Fruit fly (Drosophila melanogaster): ENCODE data around the gene CG10749.
A peak's percentile ranks its signal among the peaks of the same experiment; 100 is the strongest.

CG10749 gene

dm6 chr3L:13015195-13015822 is 43.0 kb downstream of the CG10749 start, which contains the start of gene MICAL-like (continued):
- peak in 1 of 2 experiments; percentile 4 for TF ChIP-seq Pdp1 (GFP tag; optimal IDR thresholded peaks at IDR 0.05)
- peak; percentile 26 for TF ChIP-seq Dad (GFP tag; optimal IDR thresholded peaks at IDR 0.05)
- no peak for TF ChIP-seq CG18599 (GFP tag; optimal IDR thresholded peaks at IDR 0.05)
- peak in 1 of 2 experiments; percentile 1 for TF ChIP-seq tll (GFP tag; optimal IDR thresholded peaks at IDR 0.05)
- no peak for TF ChIP-seq lab (GFP tag; optimal IDR thresholded peaks at IDR 0.05)
- TF ChIP-seq sens (GFP tag), result peak; percentile 87
- TF ChIP-seq mirr (GFP tag; optimal IDR thresholded peaks at IDR 0.05), result no peak
- no peak for TF ChIP-seq CG9215 (GFP tag; IDR thresholded peaks at IDR 0.05)
- TF ChIP-seq CG11093 (GFP tag; IDR thresholded peaks at IDR 0.05), result no peak
- peak; percentile 73 for TF ChIP-seq amos (GFP tag; IDR thresholded peaks at IDR 0.05; ENCODE audit: partially characterized antibody)
- peak; percentile 29 for TF ChIP-seq HLH54F (GFP tag; optimal IDR thresholded peaks at IDR 0.05)
- TF ChIP-seq CG4404 (GFP tag; IDR thresholded peaks at IDR 0.05), result peak; percentile 30
- no peak for TF ChIP-seq CG14050 (GFP tag; IDR thresholded peaks at IDR 0.05)
- TF ChIP-seq exex (tag; optimal IDR thresholded peaks at IDR 0.05), result no peak
- TF ChIP-seq kay (GFP tag; optimal IDR thresholded peaks at IDR 0.05), result peak; percentile 79
- TF ChIP-seq h (optimal IDR thresholded peaks at IDR 0.05), result no peak
- TF ChIP-seq CG14860 (GFP tag; IDR thresholded peaks at IDR 0.05; ENCODE audit: partially characterized antibody), result peak; percentile 77
- TF ChIP-seq CG1602 (GFP tag; optimal IDR thresholded peaks at IDR 0.05), result no peak
- TF ChIP-seq CG32532 (GFP tag; IDR thresholded peaks at IDR 0.05), result peak; percentile 64
- TF ChIP-seq H2.0 (GFP tag; IDR thresholded peaks at IDR 0.05), result peak; percentile 13; the same call in 1 of the 2 replicates
- TF ChIP-seq CG7357 (GFP tag; IDR thresholded peaks at IDR 0.05), result peak; percentile 78
- peak; percentile 14 for TF ChIP-seq Myb (GFP tag; optimal IDR thresholded peaks at IDR 0.05)
- TF ChIP-seq knrl (GFP tag; IDR thresholded peaks at IDR 0.05; ENCODE audit: partially characterized antibody), result peak; percentile 88
- TF ChIP-seq nerfin-2 (GFP tag; IDR thresholded peaks at IDR 0.05; ENCODE audit: partially characterized antibody), result peak; percentile 63
- no peak for TF ChIP-seq CG4424 (GFP tag; optimal IDR thresholded peaks at IDR 0.05)
- 0 out of 2 replicates have a peak, but pooled peaks have one; percentile 46 for TF ChIP-seq CG42726 (GFP tag; IDR thresholded peaks at IDR 0.05; ENCODE audit: partially characterized antibody)
- TF ChIP-seq jigr1 (GFP tag; IDR thresholded peaks at IDR 0.05), result 0 out of 3 replicates have a peak, but pooled peaks have one; percentile 26
- peak; percentile 79 for TF ChIP-seq HLH4C (GFP tag; IDR thresholded peaks at IDR 0.05; ENCODE audit: partially characterized antibody)
- no peak for TF ChIP-seq dati (GFP tag; IDR thresholded peaks at IDR 0.05)
- TF ChIP-seq Aef1 (GFP tag; IDR thresholded peaks at IDR 0.05), result peak; percentile 36; the same call in 2 of the 3 replicates
- no peak for TF ChIP-seq gt (GFP tag; IDR thresholded peaks at IDR 0.05)
- TF ChIP-seq CG34224 (GFP tag; IDR thresholded peaks at IDR 0.05; ENCODE audit: partially characterized antibody), result peak; percentile 79
- TF ChIP-seq Rfx (GFP tag; IDR thresholded peaks at IDR 0.05), result peak; percentile 55
- peak; percentile 73 for TF ChIP-seq CG16813 (GFP tag; IDR thresholded peaks at IDR 0.05; ENCODE audit: partially characterized antibody)
- TF ChIP-seq CG13624 (GFP tag; optimal IDR thresholded peaks at IDR 0.05), result peak; percentile 21
- peak; percentile 42 for TF ChIP-seq CG17802 (tag; optimal IDR thresholded peaks at IDR 0.05)
- no peak for TF ChIP-seq crp (GFP tag; optimal IDR thresholded peaks at IDR 0.05)
- TF ChIP-seq Ets65A (GFP tag), result peak; percentile 44
- peak; percentile 80 for TF ChIP-seq hb (GFP tag; IDR thresholded peaks at IDR 0.05; ENCODE audit: partially characterized antibody)
- no peak for TF ChIP-seq hkb (optimal IDR thresholded peaks at IDR 0.05)
- TF ChIP-seq hkb (GFP tag; IDR thresholded peaks at IDR 0.05), result peak; percentile 36; the same call in 1 of the 2 replicates
- TF ChIP-seq stwl (tag; optimal IDR thresholded peaks at IDR 0.05), result peak; percentile 71
- peak; percentile 47 for TF ChIP-seq Antp (GFP tag; optimal IDR thresholded peaks at IDR 0.05)
- TF ChIP-seq CG15269 (tag; optimal IDR thresholded peaks at IDR 0.05), result no peak
- peak; percentile 37 for TF ChIP-seq gro (GFP tag; optimal IDR thresholded peaks at IDR 0.05)
- no peak for TF ChIP-seq CG12155 (GFP tag; optimal IDR thresholded peaks at IDR 0.05)
- 0 out of 2 replicates have a peak, but pooled peaks have one; percentile 14 for TF ChIP-seq Atf6 (GFP tag; IDR thresholded peaks at IDR 0.05)
- no peak for TF ChIP-seq CG16779 (GFP tag; IDR thresholded peaks at IDR 0.05)
- TF ChIP-seq row (GFP tag; IDR thresholded peaks at IDR 0.05), result peak; percentile 85
- TF ChIP-seq CkIIα-i1 (GFP tag; IDR thresholded peaks at IDR 0.05), result no peak
